Worm (Caenorhabditis elegans) whole organism, L3 larva: ENCODE measurements around the gene T08G5.1.

Experiments used
- ZK546.5 ChIP-seq: sonication (generic microtip); optimal IDR thresholded peaks from 2 replicates; lab custom pipeline; 2017; ENCODE audit warnings: missing biosample characterization, missing genetic modification characterization
- ama-1 ChIP-seq: fragments of 150-350 bp; optimal IDR thresholded peaks from 2 replicates; lab custom pipeline; 2018
- ceh-16 ChIP-seq: sonication (generic microtip); optimal IDR thresholded peaks from 2 replicates; lab custom pipeline; 2017; ENCODE audit warnings: missing biosample characterization, missing genetic modification characterization
- ceh-9 ChIP-seq: sonication (generic microtip); optimal IDR thresholded peaks from 2 replicates; lab custom pipeline; 2018; ENCODE audit warnings: missing biosample characterization, missing genetic modification characterization
- lin-15B ChIP-seq: fragments of 150-350 bp; optimal IDR thresholded peaks from 2 replicates; lab custom pipeline; 2014; ENCODE audit warnings: missing biosample characterization, missing genetic modification characterization
- lin-39 ChIP-seq: fragments of 150-350 bp; optimal IDR thresholded peaks from 2 replicates; lab custom pipeline; 2018; ENCODE audit warnings: missing biosample characterization, missing genetic modification reagents, missing genetic modification characterization
- nhr-12 ChIP-seq: fragments of 150-350 bp; optimal IDR thresholded peaks from 2 replicates; lab custom pipeline; 2014; ENCODE audit warnings: missing biosample characterization, missing genetic modification characterization
- nhr-25 ChIP-seq: sonication (generic microtip); optimal IDR thresholded peaks from 2 replicates; lab custom pipeline; 2017; ENCODE audit warnings: missing biosample characterization, missing genetic modification characterization
- nhr-77 ChIP-seq: fragments of 150-350 bp; optimal IDR thresholded peaks from 2 replicates; lab custom pipeline; 2014; ENCODE audit warnings: missing biosample characterization, missing genetic modification characterization
- pqm-1 ChIP-seq: fragments of 150-350 bp; optimal IDR thresholded peaks from 2 replicates; lab custom pipeline; 2017; ENCODE audit warnings: missing biosample characterization, missing genetic modification characterization, inconsistent platforms
- snpc-4 ChIP-seq: fragments of 150-350 bp; optimal IDR thresholded peaks from 2 replicates; lab custom pipeline; 2014; ENCODE audit warnings: missing biosample characterization, missing genetic modification characterization
- unc-39 ChIP-seq: sonication (generic microtip); optimal IDR thresholded peaks from 4 replicates; lab custom pipeline; 2017; ENCODE audit warnings: missing biosample characterization, missing genetic modification characterization
- unc-62 ChIP-seq: fragments of 150-350 bp; sonication (generic microtip); optimal IDR thresholded peaks from 4 replicates; lab custom pipeline; 2014; ENCODE audit warnings: missing biosample characterization, missing genetic modification reagents, missing genetic modification characterization
- ztf-11 ChIP-seq: fragments of 150-350 bp; optimal IDR thresholded peaks from 2 replicates; lab custom pipeline; 2014; ENCODE audit warnings: missing biosample characterization, missing genetic modification characterization

DNA sequence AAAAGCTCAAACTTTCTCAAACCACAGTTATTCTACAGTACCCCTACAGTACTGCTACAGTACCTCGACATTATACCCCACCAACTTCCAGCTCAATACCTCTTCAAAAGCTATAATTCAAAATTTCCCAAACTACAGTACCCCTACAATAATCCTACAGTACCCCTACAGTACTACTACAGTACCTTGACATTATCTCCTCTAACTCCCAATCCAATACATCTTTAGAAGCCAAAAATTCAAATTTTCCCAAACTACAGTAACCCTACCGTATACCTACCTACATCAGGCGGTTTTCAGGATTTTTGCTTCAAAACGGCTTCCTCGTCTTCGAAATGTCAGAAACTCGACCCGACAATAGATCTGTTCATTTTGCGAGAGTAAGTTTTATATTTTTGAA lies 39.0 kb downstream of the T08G5.1 start, which contains the start of gene F58D12.3:
- TF ChIP-seq unc-62 (GFP tag; lab: Kevin White, UChicago) (no peak), nhr-25 (tag; lab: Kevin White, UChicago) (no peak), ceh-9 (tag; lab: Kevin White, UChicago) (no peak), pqm-1 (tag; lab: Kevin White, UChicago) (no peak), lin-15B (no peak), nhr-12 (tag; lab: Kevin White, UChicago) (no peak), lin-39 (no peak), unc-39 (tag; lab: Kevin White, UChicago) (no peak), ceh-16 (tag; lab: Kevin White, UChicago) (no peak), snpc-4 (tag; lab: Kevin White, UChicago) (no peak), nhr-77 (tag; lab: Kevin White, UChicago) (no peak), ZK546.5 (no peak), ama-1 (lab: Kevin White, UChicago) (no peak), ztf-11 (tag; lab: Kevin White, UChicago) (no peak)
